Fruit fly (Drosophila melanogaster): Measurements from ENCODE around the gene CG13043.

- TF ChIP-seq N (GFP tag; optimal IDR thresholded peaks at IDR 0.05) = no peak
- TF ChIP-seq h (GFP tag; optimal IDR thresholded peaks at IDR 0.05) = no peak
- TF ChIP-seq ey (GFP tag; optimal IDR thresholded peaks at IDR 0.05) = no peak
- TF ChIP-seq br (GFP tag; optimal IDR thresholded peaks at IDR 0.05) = no peak
- no peak for TF ChIP-seq pan (optimal IDR thresholded peaks at IDR 0.05)
- TF ChIP-seq Mio (GFP tag; optimal IDR thresholded peaks at IDR 0.05) = no peak
- no peak for TF ChIP-seq usp (GFP tag; optimal IDR thresholded peaks at IDR 0.05)
- no peak for TF ChIP-seq sage (GFP tag; optimal IDR thresholded peaks at IDR 0.05)
- TF ChIP-seq Sp1 (GFP tag; optimal IDR thresholded peaks at IDR 0.05) = no peak
- no peak for TF ChIP-seq dsf (GFP tag; optimal IDR thresholded peaks at IDR 0.05; ENCODE audit: borderline replicate concordance)
Observed at dm6 chr3L:16301153-16301552, 4.5 kb downstream of the CG13043 start, which contains the start of gene CG4982.

Measured in whole organism, wandering third instar larva.